Fruit fly (Drosophila melanogaster): ENCODE measurements around the gene CG11630.

CG11630 gene

DNA sequence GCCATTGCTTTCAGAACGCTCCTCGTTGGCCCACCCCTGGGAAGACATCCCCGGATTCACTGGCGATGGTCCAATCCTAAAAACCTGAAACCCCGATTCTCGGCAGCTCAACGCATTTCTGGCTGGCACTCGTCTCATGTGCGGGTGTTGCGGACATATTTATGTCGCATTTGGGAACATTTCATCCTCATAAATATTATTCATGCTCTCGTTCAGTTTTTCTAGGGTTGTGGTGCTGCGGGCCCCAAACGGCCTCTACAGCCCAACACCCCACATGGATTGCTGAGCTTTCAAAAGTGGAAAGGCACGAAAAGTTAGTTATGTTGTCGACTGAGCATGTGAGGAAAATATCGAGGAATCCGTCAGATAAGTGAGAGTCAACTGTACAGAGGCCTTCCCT, 23.0 kb upstream of the CG11630 start:
- TF ChIP-seq CG7101 (tag; optimal IDR thresholded peaks at IDR 0.05), result no peak
- no peak for TF ChIP-seq tj (GFP tag; optimal IDR thresholded peaks at IDR 0.05)
- TF ChIP-seq Mnt (GFP tag; optimal IDR thresholded peaks at IDR 0.05), result no peak

DNA sequence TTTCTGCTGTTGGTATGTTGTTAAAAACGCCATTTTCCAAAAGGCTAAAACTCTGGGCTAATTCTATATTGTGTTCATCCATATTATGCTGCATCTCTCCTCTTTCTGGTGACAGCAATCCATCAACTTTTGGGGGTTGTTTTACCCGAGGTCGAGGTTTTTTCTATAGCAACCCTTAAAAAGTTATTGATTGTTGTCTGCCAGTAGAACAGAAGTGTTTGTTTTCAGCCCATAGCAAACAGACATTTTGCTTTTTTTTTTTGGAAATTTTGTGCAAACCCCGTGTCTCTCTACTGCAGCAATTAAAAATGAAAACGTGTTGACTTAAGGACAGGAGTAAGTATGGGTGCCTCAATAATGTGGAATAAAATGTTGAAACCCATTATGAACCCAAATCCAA, 22.5 kb upstream of the CG11630 start:
- TF ChIP-seq toe (GFP tag; optimal IDR thresholded peaks at IDR 0.05), result no peak
- no peak for TF ChIP-seq Mnt (GFP tag; optimal IDR thresholded peaks at IDR 0.05)
- TF ChIP-seq cic (GFP tag; optimal IDR thresholded peaks at IDR 0.05), result no peak
- TF ChIP-seq CG11617 (GFP tag; optimal IDR thresholded peaks at IDR 0.05), result no peak
- no peak for TF ChIP-seq pad (GFP tag; optimal IDR thresholded peaks at IDR 0.05)
- no peak for TF ChIP-seq cnc (optimal IDR thresholded peaks at IDR 0.05)
- TF ChIP-seq CG7045 (GFP tag; optimal IDR thresholded peaks at IDR 0.05), result no peak
- no peak for TF ChIP-seq CG7101 (tag; optimal IDR thresholded peaks at IDR 0.05)
- no peak for TF ChIP-seq CG33017 (tag; optimal IDR thresholded peaks at IDR 0.05)
- TF ChIP-seq kay (GFP tag; ENCODE audit: borderline replicate concordance), result no peak
- no peak for TF ChIP-seq Crg-1 (GFP tag; optimal IDR thresholded peaks at IDR 0.05)
- TF ChIP-seq tj (GFP tag; optimal IDR thresholded peaks at IDR 0.05), result no peak
- no peak for TF ChIP-seq CG14711 (tag; optimal IDR thresholded peaks at IDR 0.05)
- no peak for TF ChIP-seq CG12768 (GFP tag; optimal IDR thresholded peaks at IDR 0.05)
- TF ChIP-seq Clk (GFP tag; optimal IDR thresholded peaks at IDR 0.05), result no peak

DNA sequence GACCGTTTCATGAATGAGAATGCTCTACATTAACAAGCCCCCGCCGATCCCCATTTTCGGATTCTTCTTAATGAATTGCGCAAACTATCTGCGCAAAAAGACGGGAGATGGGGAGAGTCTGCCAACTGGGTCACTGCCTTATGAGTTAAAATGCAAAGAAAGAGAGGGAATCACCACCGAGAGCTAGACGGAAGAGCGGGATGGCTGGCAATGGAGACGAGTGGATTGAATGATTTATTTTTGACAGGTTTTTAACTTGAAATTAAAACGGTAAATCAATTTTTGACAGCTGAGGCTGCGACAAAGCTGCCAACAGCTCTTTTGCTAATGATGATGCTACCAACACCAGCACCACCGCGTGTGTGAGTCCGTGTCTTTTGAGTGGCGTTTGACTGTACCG, 20.2 kb upstream of the CG11630 start:
- TF ChIP-seq CG12768 (GFP tag; optimal IDR thresholded peaks at IDR 0.05) (no peak), CG14711 (tag; optimal IDR thresholded peaks at IDR 0.05) (no peak), pad (GFP tag; optimal IDR thresholded peaks at IDR 0.05) (no peak), CG33017 (tag; optimal IDR thresholded peaks at IDR 0.05) (no peak), toe (GFP tag; optimal IDR thresholded peaks at IDR 0.05) (no peak), Clk (GFP tag; optimal IDR thresholded peaks at IDR 0.05) (no peak), CG11617 (GFP tag; optimal IDR thresholded peaks at IDR 0.05) (no peak)

DNA sequence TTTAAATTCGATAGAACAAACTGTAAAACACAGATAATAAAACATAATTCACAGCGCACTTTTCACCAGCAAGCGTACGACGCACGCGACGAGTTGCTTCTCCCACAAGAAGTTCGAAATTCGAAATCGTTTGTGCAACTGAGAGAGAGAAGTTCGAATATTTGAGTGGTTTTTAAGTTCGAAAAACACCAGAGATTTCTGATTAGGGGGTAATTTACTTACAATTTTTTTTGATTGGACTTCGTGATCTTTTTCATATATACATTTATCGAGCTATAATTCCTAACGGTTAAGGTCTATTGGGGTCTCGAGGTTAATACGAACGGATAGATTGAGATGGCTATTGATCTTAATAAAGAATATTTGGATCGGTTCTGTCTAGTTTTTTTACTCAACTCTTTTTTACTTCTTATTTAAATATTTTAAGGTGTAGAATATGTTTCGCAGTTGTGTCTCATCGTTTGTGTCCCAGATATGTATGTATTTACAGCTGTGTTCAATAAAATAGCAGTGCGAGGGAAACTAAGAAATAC, 11.5 kb upstream of the CG11630 start, which contains the start of gene CG31612:
CG31612 (minus strand) TSS at position 106 of the 533 bp plus-strand sequence.
- TF ChIP-seq pad (GFP tag; optimal IDR thresholded peaks at IDR 0.05), result no peak
- TF ChIP-seq Mnt (GFP tag; optimal IDR thresholded peaks at IDR 0.05), result no peak
- TF ChIP-seq Clk (GFP tag; optimal IDR thresholded peaks at IDR 0.05), result no peak
- TF ChIP-seq kay (GFP tag; ENCODE audit: borderline replicate concordance), result no peak
- no peak for TF ChIP-seq Crg-1 (GFP tag; optimal IDR thresholded peaks at IDR 0.05)
- TF ChIP-seq bab1 (GFP tag; optimal IDR thresholded peaks at IDR 0.05), result no peak
- no peak for TF ChIP-seq CG7101 (tag; optimal IDR thresholded peaks at IDR 0.05)
- no peak for TF ChIP-seq CG33017 (tag; optimal IDR thresholded peaks at IDR 0.05)
- TF ChIP-seq CG7045 (GFP tag; optimal IDR thresholded peaks at IDR 0.05), result no peak
- TF ChIP-seq tj (GFP tag; optimal IDR thresholded peaks at IDR 0.05), result no peak
- no peak for TF ChIP-seq cnc (optimal IDR thresholded peaks at IDR 0.05)
- TF ChIP-seq CG12768 (GFP tag; optimal IDR thresholded peaks at IDR 0.05), result no peak

DNA sequence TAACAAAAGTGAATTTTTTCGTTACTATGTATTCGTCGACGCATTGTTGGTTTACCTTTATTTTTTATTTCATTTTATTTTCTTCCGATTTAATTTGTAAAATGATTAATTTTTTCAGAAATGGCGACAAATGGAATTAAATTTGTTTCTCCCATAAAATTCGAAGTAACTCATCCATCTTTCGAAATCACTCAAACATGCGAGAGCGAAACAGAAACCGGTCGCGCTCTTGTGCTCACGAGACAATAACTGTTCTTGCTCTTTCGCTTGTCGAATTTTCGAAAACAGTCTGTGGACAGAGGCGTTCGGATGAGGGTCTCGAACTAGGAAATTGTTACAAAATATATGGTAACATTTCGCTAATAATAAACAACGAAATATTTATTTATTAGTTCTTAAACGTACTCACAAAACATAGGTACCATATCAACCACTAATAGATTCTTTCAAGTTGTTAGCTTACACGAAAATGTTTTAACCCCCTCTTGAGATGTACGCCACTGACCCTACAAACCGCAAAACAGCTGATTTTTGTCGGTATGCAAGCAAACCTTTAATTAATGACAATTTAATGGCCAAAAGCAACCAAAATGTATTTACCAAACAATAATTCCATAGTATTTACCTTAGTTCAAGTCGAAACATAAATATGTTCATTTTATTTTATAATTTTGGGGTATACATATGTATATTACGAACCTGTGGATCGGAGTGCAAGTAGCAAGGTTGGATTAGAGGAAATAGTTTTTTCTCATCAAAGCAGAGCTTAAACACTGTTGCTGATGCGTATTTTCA, 10.9 kb upstream of the CG11630 start:
- TF ChIP-seq ovo (GFP tag; optimal IDR thresholded peaks at IDR 0.05) (peak; percentile 92), Mnt (GFP tag; optimal IDR thresholded peaks at IDR 0.05) (peak; percentile 74), CG33017 (tag; optimal IDR thresholded peaks at IDR 0.05) (peak; percentile 91), CG11617 (GFP tag; optimal IDR thresholded peaks at IDR 0.05) (peak; percentile 91), CG14711 (tag; optimal IDR thresholded peaks at IDR 0.05) (peak; percentile 89), toe (GFP tag; optimal IDR thresholded peaks at IDR 0.05) (peak; percentile 96), CG7101 (tag; optimal IDR thresholded peaks at IDR 0.05) (peak; percentile 93), Crg-1 (GFP tag; optimal IDR thresholded peaks at IDR 0.05) (peak; percentile 62), CG1620 (GFP tag; optimal IDR thresholded peaks at IDR 0.05) (peak; percentile 92), Hr96 (GFP tag; optimal IDR thresholded peaks at IDR 0.05) (peak; percentile 94), CG12768 (GFP tag; optimal IDR thresholded peaks at IDR 0.05) (peak; percentile 91), Clk (GFP tag; optimal IDR thresholded peaks at IDR 0.05) (peak; percentile 83), CG7045 (GFP tag; optimal IDR thresholded peaks at IDR 0.05) (peak; percentile 97), tj (GFP tag; optimal IDR thresholded peaks at IDR 0.05) (peak; percentile 75), cnc (optimal IDR thresholded peaks at IDR 0.05) (no peak), bab1 (GFP tag; optimal IDR thresholded peaks at IDR 0.05) (peak; percentile 98), kay (GFP tag; ENCODE audit: borderline replicate concordance) (peak; percentile 95), CG5204 (GFP tag; optimal IDR thresholded peaks at IDR 0.05) (peak; percentile 93), cic (GFP tag; optimal IDR thresholded peaks at IDR 0.05) (peak; percentile 32), pad (GFP tag; optimal IDR thresholded peaks at IDR 0.05) (peak; percentile 86)

DNA sequence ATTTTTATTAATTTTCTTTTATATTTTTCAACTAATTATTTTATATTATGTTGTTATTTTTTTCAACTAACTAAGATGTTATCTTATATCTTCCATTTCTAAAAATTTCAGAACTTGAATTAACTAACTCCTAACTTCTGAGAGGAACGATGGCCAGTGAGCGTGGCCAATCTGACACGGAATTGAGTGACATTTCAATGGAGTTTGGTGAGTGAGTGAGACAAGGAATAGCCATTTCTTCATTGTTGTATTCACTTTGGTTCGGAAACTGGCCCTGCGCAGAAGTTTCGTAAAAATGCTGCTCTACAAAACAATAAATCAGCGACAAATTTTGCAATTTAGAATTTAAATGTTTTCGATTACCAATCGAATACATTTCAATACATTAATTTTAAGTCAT, 9.0 kb upstream of the CG11630 start:
- no peak for TF ChIP-seq tj (GFP tag; optimal IDR thresholded peaks at IDR 0.05)
- no peak for TF ChIP-seq CG7101 (tag; optimal IDR thresholded peaks at IDR 0.05)
- no peak for TF ChIP-seq CG5204 (GFP tag; optimal IDR thresholded peaks at IDR 0.05)

DNA sequence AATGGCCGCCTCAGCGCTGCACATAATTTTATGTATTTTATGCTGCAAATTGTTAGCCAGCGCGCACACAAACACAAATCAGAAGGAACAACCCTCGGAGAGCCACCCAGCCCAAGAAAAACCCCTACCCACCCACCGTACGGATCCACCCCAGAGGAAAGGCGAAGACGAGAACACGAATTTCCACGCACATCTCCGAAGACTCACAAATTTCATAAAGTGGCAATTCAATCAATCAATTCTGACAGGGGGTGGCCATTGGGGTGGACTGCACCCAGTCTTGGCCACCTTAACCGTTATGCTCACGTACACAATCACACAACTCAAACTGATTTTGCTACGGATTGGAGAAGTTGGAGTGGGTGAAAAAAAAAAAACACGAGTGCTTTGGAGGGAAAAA, 8.1 kb upstream of the CG11630 start:
- TF ChIP-seq CG11617 (GFP tag; optimal IDR thresholded peaks at IDR 0.05), result no peak
- no peak for TF ChIP-seq CG1620 (GFP tag; optimal IDR thresholded peaks at IDR 0.05)
- no peak for TF ChIP-seq CG5204 (GFP tag; optimal IDR thresholded peaks at IDR 0.05)
- no peak for TF ChIP-seq pad (GFP tag; optimal IDR thresholded peaks at IDR 0.05)
- no peak for TF ChIP-seq Clk (GFP tag; optimal IDR thresholded peaks at IDR 0.05)
- no peak for TF ChIP-seq CG12768 (GFP tag; optimal IDR thresholded peaks at IDR 0.05)
- TF ChIP-seq cic (GFP tag; optimal IDR thresholded peaks at IDR 0.05), result no peak
- no peak for TF ChIP-seq bab1 (GFP tag; optimal IDR thresholded peaks at IDR 0.05)
- TF ChIP-seq Crg-1 (GFP tag; optimal IDR thresholded peaks at IDR 0.05), result no peak
- no peak for TF ChIP-seq CG14711 (tag; optimal IDR thresholded peaks at IDR 0.05)
- no peak for TF ChIP-seq Mnt (GFP tag; optimal IDR thresholded peaks at IDR 0.05)
- TF ChIP-seq toe (GFP tag; optimal IDR thresholded peaks at IDR 0.05), result no peak
- no peak for TF ChIP-seq Hr96 (GFP tag; optimal IDR thresholded peaks at IDR 0.05)
- TF ChIP-seq CG7101 (tag; optimal IDR thresholded peaks at IDR 0.05), result no peak
